Fruit fly (Drosophila melanogaster) whole organism, embryonic: ENCODE results near the gene CG42633.
A peak's percentile ranks its signal among the peaks of the same experiment; 100 is the strongest.

Experiments used
- Abd-B ChIP-seq: fragments of 200-800 bp; sonication (Bioruptor generic); optimal IDR thresholded peaks from 2 replicates; lab custom pipeline; 2018; ENCODE audit warnings: missing biosample characterization, mild to moderate bottlenecking, missing genetic modification characterization, moderate library complexity
- CG10654 ChIP-seq: fragments of 200-800 bp; sonication (Bioruptor generic); optimal IDR thresholded peaks from 2 replicates; lab custom pipeline; 2016; ENCODE audit warnings: missing biosample characterization, missing genetic modification characterization
- CG10979 ChIP-seq: fragments of 200-800 bp; sonication (Bioruptor generic); optimal IDR thresholded peaks from 2 replicates; lab custom pipeline; 2018; ENCODE audit warnings: missing biosample characterization, mild to moderate bottlenecking, missing genetic modification characterization, moderate library complexity
- CG12155 ChIP-seq: fragments of 200-800 bp; sonication (Bioruptor generic); optimal IDR thresholded peaks from 3 replicates; lab custom pipeline; 2016; ENCODE audit warnings: missing biosample characterization, missing genetic modification characterization
- CG1603 ChIP-seq: fragments of 200-800 bp; sonication (Bioruptor generic); optimal IDR thresholded peaks from 2 replicates; lab custom pipeline; 2019; ENCODE audit warnings: missing biosample characterization, mild to moderate bottlenecking, missing genetic modification characterization, moderate library complexity
- CG1647 ChIP-seq: fragments of 200-800 bp; sonication (Bioruptor generic); optimal IDR thresholded peaks from 3 replicates; lab custom pipeline; 2016; ENCODE audit warnings: missing biosample characterization, missing genetic modification characterization
- CG17802 ChIP-seq: fragments of 200-800 bp; sonication (Bioruptor generic); optimal IDR thresholded peaks from 2 replicates; lab custom pipeline; 2018; ENCODE audit warnings: missing biosample characterization, mild to moderate bottlenecking, missing genetic modification characterization, moderate library complexity
- CG18011 ChIP-seq: fragments of 200-800 bp; sonication (Bioruptor generic); optimal IDR thresholded peaks from 2 replicates; lab custom pipeline; 2017; ENCODE audit warnings: missing biosample characterization, missing genetic modification characterization, mild to moderate bottlenecking, moderate library complexity, missing genotype
- CG18599 ChIP-seq: fragments of 200-800 bp; sonication (Bioruptor generic); optimal IDR thresholded peaks from 3 replicates; lab custom pipeline; 2017; ENCODE audit warnings: missing biosample characterization, missing genetic modification characterization, mild to moderate bottlenecking, moderate library complexity, missing genetic modification reagents
- CG2116 ChIP-seq: fragments of 200-800 bp; sonication (Bioruptor generic); optimal IDR thresholded peaks from 3 replicates; lab custom pipeline; 2018; ENCODE audit warnings: missing biosample characterization, mild to moderate bottlenecking, missing genetic modification characterization
- CG2129 ChIP-seq: fragments of 200-800 bp; sonication (Bioruptor generic); IDR thresholded peaks from 2 replicates; pipeline ENCODE4 v1.3.6; 2022; ENCODE audit warnings: missing biosample characterization, missing genetic modification characterization; ENCODE audit not compliant: partially characterized antibody
- CG2712 ChIP-seq: fragments of 200-800 bp; optimal IDR thresholded peaks from 3 replicates; lab custom pipeline; 2019; ENCODE audit warnings: missing biosample characterization, mild to moderate bottlenecking, missing genetic modification characterization, moderate library complexity
- CG30020 ChIP-seq: fragments of 200-800 bp; optimal IDR thresholded peaks from 2 replicates; lab custom pipeline; 2019; ENCODE audit warnings: missing biosample characterization, mild to moderate bottlenecking, missing genetic modification characterization, moderate library complexity
- CG32532 ChIP-seq: fragments of 200-800 bp; sonication (Bioruptor generic); IDR thresholded peaks from 2 replicates; pipeline ENCODE4 v1.3.6; 2022; ENCODE audit warnings: missing biosample characterization, missing genetic modification characterization
- CG34422 ChIP-seq: fragments of 200-800 bp; sonication (Bioruptor generic); IDR thresholded peaks from 3 replicates; pipeline ENCODE4 v1.3.6; 2022; ENCODE audit warnings: missing biosample characterization, missing genetic modification characterization
- CG4617 ChIP-seq: fragments of 200-800 bp; sonication (Bioruptor generic); optimal IDR thresholded peaks from 3 replicates; lab custom pipeline; 2016; ENCODE audit warnings: missing biosample characterization, missing genetic modification characterization, borderline replicate concordance
- CG7963 ChIP-seq: fragments of 200-800 bp; sonication (Bioruptor generic); IDR thresholded peaks from 3 replicates; pipeline ENCODE4 v1.3.6; 2022; ENCODE audit warnings: missing biosample characterization, missing genetic modification characterization; ENCODE audit not compliant: partially characterized antibody
- CG8089 ChIP-seq: fragments of 200-800 bp; sonication (Bioruptor generic); optimal IDR thresholded peaks from 3 replicates; lab custom pipeline; 2016; ENCODE audit warnings: missing biosample characterization, missing genetic modification characterization
- Dll ChIP-seq: fragments of 200-800 bp; sonication (Bioruptor generic); IDR thresholded peaks from 4 replicates; pipeline ENCODE4 v1.3.6; 2022; ENCODE audit warnings: missing biosample characterization, missing genetic modification characterization; ENCODE audit not compliant: partially characterized antibody
- Dref ChIP-seq: fragments of 200-800 bp; sonication (Bioruptor generic); IDR thresholded peaks from 2 replicates; pipeline ENCODE4 v1.3.6; 2022; ENCODE audit warnings: missing biosample characterization, missing genetic modification characterization
- E2f2 ChIP-seq: fragments of 200-800 bp; sonication (Bioruptor generic); IDR thresholded peaks from 2 replicates; pipeline ENCODE4 v1.3.6; 2022; ENCODE audit warnings: missing biosample characterization, missing genetic modification characterization
- Elba2 ChIP-seq: fragments of 200-800 bp; sonication (Bioruptor generic); optimal IDR thresholded peaks from 3 replicates; lab custom pipeline; 2016; ENCODE audit warnings: missing biosample characterization, missing genetic modification characterization
- HLH54F ChIP-seq: fragments of 200-800 bp; sonication (Bioruptor generic); optimal IDR thresholded peaks from 3 replicates; lab custom pipeline; 2016; ENCODE audit warnings: missing biosample characterization, missing genetic modification characterization
- HmgZ ChIP-seq: fragments of 200-800 bp; sonication (Bioruptor generic); optimal IDR thresholded peaks from 2 replicates; lab custom pipeline; 2018; ENCODE audit warnings: missing biosample characterization, mild to moderate bottlenecking, missing genetic modification characterization
- Kr ChIP-seq: fragments of 200-800 bp; sonication (Bioruptor generic); optimal IDR thresholded peaks from 2 replicates; lab custom pipeline; 2017; ENCODE audit warnings: missing biosample characterization, mild to moderate bottlenecking, missing genetic modification characterization
- Lhr ChIP-seq: fragments of 200-800 bp; sonication (Bioruptor generic); optimal IDR thresholded peaks from 3 replicates; lab custom pipeline; 2017; ENCODE audit warnings: mild to moderate bottlenecking, missing biosample characterization, missing genetic modification reagents, missing genetic modification characterization
- Lim3 ChIP-seq: fragments of 200-800 bp; sonication (Bioruptor generic); IDR thresholded peaks from 2 replicates; pipeline ENCODE4 v1.3.6; 2022; ENCODE audit warnings: missing biosample characterization, missing genetic modification characterization
- Meics ChIP-seq: fragments of 200-800 bp; sonication (Bioruptor generic); optimal IDR thresholded peaks from 2 replicates; lab custom pipeline; 2017; ENCODE audit warnings: missing biosample characterization, mild to moderate bottlenecking, missing genetic modification characterization
- Mes4 ChIP-seq: fragments of 200-800 bp; sonication (Bioruptor generic); optimal IDR thresholded peaks from 2 replicates; lab custom pipeline; 2016; ENCODE audit warnings: missing biosample characterization, missing genetic modification characterization
- NK7.1 ChIP-seq: fragments of 200-800 bp; sonication (Bioruptor generic); optimal IDR thresholded peaks from 3 replicates; lab custom pipeline; 2016; ENCODE audit warnings: missing biosample characterization, missing genetic modification characterization
- Pdp1 ChIP-seq, 2 experiments: fragments of 200-800 bp; sonication (Bioruptor generic); optimal IDR thresholded peaks; 3 replicates each; lab custom pipeline; 2016; ENCODE audit warnings: missing biosample characterization in 2 of 2, missing genetic modification characterization in 2 of 2, mild to moderate bottlenecking in 1 of 2, moderate library complexity in 1 of 2
- Rfx ChIP-seq: fragments of 200-800 bp; sonication (Bioruptor generic); IDR thresholded peaks from 2 replicates; pipeline ENCODE4 v1.3.6; 2022; ENCODE audit warnings: missing biosample characterization, missing genetic modification characterization
- Rx ChIP-seq: fragments of 200-800 bp; sonication (Bioruptor generic); IDR thresholded peaks from 2 replicates; pipeline ENCODE4 v1.3.6; 2022; ENCODE audit warnings: missing biosample characterization, missing genetic modification characterization
- Side ChIP-seq: fragments of 200-800 bp; sonication (Bioruptor generic); optimal IDR thresholded peaks from 2 replicates; lab custom pipeline; 2016; ENCODE audit warnings: missing biosample characterization, missing genetic modification characterization
- Sry-δ ChIP-seq: fragments of 200-800 bp; sonication (Bioruptor generic); optimal IDR thresholded peaks from 2 replicates; lab custom pipeline; 2016; ENCODE audit warnings: missing biosample characterization, missing genetic modification characterization
- chn ChIP-seq: fragments of 200-800 bp; sonication (Bioruptor generic); optimal IDR thresholded peaks from 2 replicates; lab custom pipeline; 2016; ENCODE audit warnings: missing biosample characterization, missing genetic modification characterization
- crc ChIP-seq: fragments of 200-800 bp; sonication (Bioruptor generic); optimal IDR thresholded peaks from 2 replicates; lab custom pipeline; 2016; ENCODE audit warnings: missing biosample characterization, missing genetic modification characterization
- danr ChIP-seq: fragments of 200-800 bp; sonication (Bioruptor generic); IDR thresholded peaks from 2 replicates; pipeline ENCODE4 v1.3.6; 2022; ENCODE audit warnings: missing biosample characterization, missing genetic modification characterization
- gcm2 ChIP-seq: fragments of 200-800 bp; sonication (Bioruptor generic); optimal IDR thresholded peaks from 2 replicates; lab custom pipeline; 2016; ENCODE audit warnings: missing biosample characterization, missing genetic modification characterization
- hb ChIP-seq: fragments of 200-800 bp; sonication (Bioruptor generic); IDR thresholded peaks from 3 replicates; pipeline ENCODE4 v1.3.6; 2022; ENCODE audit warnings: missing biosample characterization, missing genetic modification characterization; ENCODE audit not compliant: partially characterized antibody
- inv ChIP-seq: fragments of 200-800 bp; sonication (Bioruptor generic); IDR thresholded peaks from 2 replicates; pipeline ENCODE4 v1.3.6; 2022; ENCODE audit warnings: missing biosample characterization, missing genetic modification characterization; ENCODE audit not compliant: partially characterized antibody
- knrl ChIP-seq: fragments of 200-800 bp; sonication (Bioruptor generic); IDR thresholded peaks from 3 replicates; pipeline ENCODE4 v1.3.6; 2022; ENCODE audit warnings: missing biosample characterization, missing genetic modification characterization; ENCODE audit not compliant: partially characterized antibody
- pho ChIP-seq: fragments of 200-800 bp; sonication (Bioruptor generic); optimal IDR thresholded peaks from 2 replicates; lab custom pipeline; 2016; ENCODE audit warnings: missing biosample characterization, missing genetic modification characterization
- salm ChIP-seq: fragments of 200-800 bp; sonication (Bioruptor generic); optimal IDR thresholded peaks from 2 replicates; lab custom pipeline; 2018; ENCODE audit warnings: missing biosample characterization, mild to moderate bottlenecking, missing genetic modification characterization
- sna ChIP-seq: fragments of 200-800 bp; sonication (Bioruptor generic); IDR thresholded peaks from 2 replicates; pipeline ENCODE4 v1.3.6; 2022; ENCODE audit warnings: missing biosample characterization, missing genetic modification characterization; ENCODE audit not compliant: partially characterized antibody
- ssp ChIP-seq: fragments of 200-800 bp; sonication (Bioruptor generic); IDR thresholded peaks from 2 replicates; pipeline ENCODE4 v1.3.6; 2022; ENCODE audit warnings: missing biosample characterization, missing genetic modification characterization
- tin ChIP-seq: fragments of 200-800 bp; sonication (Bioruptor generic); optimal IDR thresholded peaks from 3 replicates; lab custom pipeline; 2016; ENCODE audit warnings: missing biosample characterization, missing genetic modification characterization
- unc-4 ChIP-seq: fragments of 200-800 bp; sonication (Bioruptor generic); IDR thresholded peaks from 2 replicates; pipeline ENCODE4 v1.3.6; 2022; ENCODE audit warnings: missing biosample characterization, missing genetic modification characterization; ENCODE audit not compliant: partially characterized antibody
- wdn ChIP-seq: fragments of 200-800 bp; sonication (Bioruptor generic); IDR thresholded peaks from 2 replicates; pipeline ENCODE4 v1.3.6; 2022; ENCODE audit warnings: missing biosample characterization, missing genetic modification characterization
- zfh2 ChIP-seq: fragments of 200-800 bp; sonication (Bioruptor generic); optimal IDR thresholded peaks from 2 replicates; lab custom pipeline; 2016; ENCODE audit warnings: missing biosample characterization, missing genetic modification characterization

Gene CG42633

DNA sequence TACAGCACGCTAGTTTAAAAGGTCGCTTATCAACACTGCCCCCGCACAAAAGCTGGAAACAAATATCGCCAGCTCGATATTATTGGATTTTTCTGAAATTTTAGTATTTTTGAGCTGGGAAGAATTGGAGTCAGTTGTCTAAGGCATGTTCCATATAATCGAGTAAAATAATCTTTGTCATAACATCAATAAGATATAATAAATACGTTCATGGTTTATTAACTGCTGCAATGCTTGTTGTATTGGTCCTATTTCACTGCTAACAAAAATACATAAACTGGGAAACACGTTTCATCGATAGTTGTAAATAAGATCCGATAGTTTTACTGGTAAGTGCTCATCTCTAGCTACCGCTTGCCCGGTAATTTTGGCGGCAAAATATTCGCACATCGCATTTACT, 6.1 kb upstream of the CG42633 start, which contains the start of the genes Art1 and Mcm5 (continued):
- TF ChIP-seq gcm2 (GFP tag; lab: Kevin White, UChicago) (no peak), CG18599 (peak; percentile 17), CG18011 (GFP tag; lab: Kevin White, UChicago) (no peak), CG1647 (GFP tag; lab: Kevin White, UChicago) (no peak), inv (GFP tag; lab: Robert Waterston, UW) (peak; percentile 91), sna (GFP tag; lab: Robert Waterston, UW) (peak; percentile 97), Lhr (GFP tag; lab: Kevin White, UChicago) (peak; percentile 52), CG34422 (GFP tag; lab: Robert Waterston, UW) (peak; percentile 51; the same call in 1 of the 3 replicates), Pdp1 (GFP tag; optimal IDR thresholded peaks at IDR 0.05; lab: Kevin White, UChicago) (peak in 1 of 2 experiments; percentile 49), CG10654 (peak; percentile 23), Mes4 (GFP tag; lab: Kevin White, UChicago) (peak; percentile 17), Rfx (GFP tag; lab: Robert Waterston, UW) (peak; percentile 53), HLH54F (peak; percentile 60), salm (tag; lab: Kevin White, UChicago) (no peak), Elba2 (GFP tag; lab: Kevin White, UChicago) (no peak), chn (GFP tag; lab: Kevin White, UChicago) (peak; percentile 53), zfh2 (GFP tag; lab: Kevin White, UChicago) (peak; percentile 77), CG1603 (tag; lab: Kevin White, UChicago) (peak; percentile 26), CG17802 (tag; lab: Kevin White, UChicago) (peak; percentile 43), Sry-δ (GFP tag; lab: Kevin White, UChicago) (peak; percentile 97), HmgZ (tag; lab: Kevin White, UChicago) (peak; percentile 49), Rx (GFP tag; lab: Robert Waterston, UW) (no peak), wdn (GFP tag; lab: Robert Waterston, UW) (no peak), tin (peak; percentile 42), CG7963 (GFP tag; lab: Robert Waterston, UW) (peak; percentile 71; the same call in 1 of the 3 replicates), Dref (GFP tag; lab: Robert Waterston, UW) (peak; percentile 51), hb (peak; percentile 91), NK7.1 (GFP tag; lab: Kevin White, UChicago) (peak; percentile 34), CG2129 (GFP tag; lab: Robert Waterston, UW) (peak; percentile 95), Dll (GFP tag; lab: Robert Waterston, UW) (peak; percentile 99), CG2712 (tag; lab: Kevin White, UChicago) (peak; percentile 40), Lim3 (no peak), Meics (GFP tag; lab: Kevin White, UChicago) (peak; percentile 24), CG8089 (GFP tag; lab: Kevin White, UChicago) (peak; percentile 20), knrl (GFP tag; lab: Robert Waterston, UW) (peak; percentile 98), CG32532 (GFP tag; lab: Robert Waterston, UW) (peak; percentile 12; the same call in 1 of the 2 replicates), Side (peak; percentile 15), pho (GFP tag; lab: Kevin White, UChicago) (peak; percentile 60), Abd-B (peak; percentile 51), CG4617 (GFP tag; lab: Kevin White, UChicago) (peak; percentile 62), ssp (GFP tag; lab: Robert Waterston, UW) (peak; percentile 42), danr (GFP tag; lab: Robert Waterston, UW) (no peak), CG30020 (tag; lab: Kevin White, UChicago) (peak; percentile 61), CG12155 (GFP tag; lab: Kevin White, UChicago) (peak; percentile 61), crc (GFP tag; lab: Kevin White, UChicago) (no peak), CG10979 (tag; lab: Kevin White, UChicago) (peak; percentile 19), unc-4 (GFP tag; lab: Robert Waterston, UW) (peak; percentile 92), Kr (no peak), E2f2 (GFP tag; lab: Robert Waterston, UW) (peak; percentile 77), CG2116 (GFP tag; lab: Kevin White, UChicago) (peak; percentile 79)
